Worm (Caenorhabditis elegans) whole organism, L4 larva: ENCODE data around the gene tric-1B.2.

Experiments used
- F26F4.8 ChIP-seq: fragments of 200-800 bp; sonication (Bioruptor generic); conservative IDR thresholded peaks from 2 replicates; pipeline ENCODE4 v1.3.6; 2022; ENCODE audit warnings: missing genetic modification characterization, missing compliant biosample characterization
- Y105C5A.15 ChIP-seq: fragments of 200-800 bp; sonication (Bioruptor generic); IDR thresholded peaks from 2 replicates; pipeline ENCODE4 v1.3.6; 2022; ENCODE audit warnings: missing genetic modification characterization, missing compliant biosample characterization
- arid-1 ChIP-seq: fragments of 200-800 bp; sonication (Bioruptor generic); conservative IDR thresholded peaks from 2 replicates; pipeline ENCODE4 v1.3.6; 2022; ENCODE audit warnings: missing genetic modification reagents, missing genetic modification characterization, missing compliant biosample characterization
- ceh-82 ChIP-seq: sonication (generic microtip); optimal IDR thresholded peaks from 2 replicates; lab custom pipeline; 2017; ENCODE audit warnings: missing biosample characterization, missing genetic modification characterization
- daf-12 ChIP-seq: fragments of 150-350 bp; optimal IDR thresholded peaks from 2 replicates; lab custom pipeline; 2014; ENCODE audit warnings: missing biosample characterization, missing genetic modification reagents, missing genetic modification characterization
- egl-43 ChIP-seq: fragments of 200-800 bp; sonication (Bioruptor generic); IDR thresholded peaks from 2 replicates; pipeline ENCODE4 v1.3.6; 2022; ENCODE audit warnings: missing genetic modification reagents, missing genetic modification characterization, missing compliant biosample characterization
- lin-38 ChIP-seq: fragments of 200-800 bp; sonication (Bioruptor generic); IDR thresholded peaks from 2 replicates; pipeline ENCODE4 v1.3.6; 2022; ENCODE audit warnings: missing genetic modification reagents, missing genetic modification characterization, missing compliant biosample characterization
- nhr-11 ChIP-seq: fragments of 150-350 bp; optimal IDR thresholded peaks from 2 replicates; lab custom pipeline; 2014; ENCODE audit warnings: missing biosample characterization, missing genetic modification characterization
- tra-1 ChIP-seq: fragments of 200-800 bp; sonication (Bioruptor generic); IDR thresholded peaks from 2 replicates; pipeline ENCODE4 v1.3.6; 2022; ENCODE audit warnings: missing genetic modification reagents, missing genetic modification characterization, missing compliant biosample characterization
- unc-130 ChIP-seq: sonication (generic microtip); optimal IDR thresholded peaks from 2 replicates; lab custom pipeline; 2016; ENCODE audit warnings: missing genetic modification reagents, missing genetic modification characterization, missing compliant biosample characterization
- unc-39 ChIP-seq: sonication (generic microtip); optimal IDR thresholded peaks from 2 replicates; lab custom pipeline; 2017; ENCODE audit warnings: missing biosample characterization, missing genetic modification characterization
- vab-7 ChIP-seq: fragments of 200-800 bp; sonication (Bioruptor generic); IDR thresholded peaks from 2 replicates; pipeline ENCODE4 v1.3.6; 2022; ENCODE audit warnings: missing genetic modification reagents, missing genetic modification characterization, missing compliant biosample characterization

- TF ChIP-seq egl-43 (GFP tag; lab: Robert Waterston, UW) (no peak), ceh-82 (tag; lab: Kevin White, UChicago) (no peak), F26F4.8 (GFP tag; lab: Robert Waterston, UW) (no peak), vab-7 (no peak), lin-38 (GFP tag; lab: Robert Waterston, UW) (no peak), unc-130 (GFP tag; lab: Kevin White, UChicago) (no peak), arid-1 (GFP tag; lab: Robert Waterston, UW) (0 out of 2 replicates have a peak, but pooled peaks have one; percentile 12), Y105C5A.15 (GFP tag; lab: Robert Waterston, UW) (peak; percentile 69; the same call in 1 of the 2 replicates), nhr-11 (tag; lab: Kevin White, UChicago) (no peak), daf-12 (tag; lab: Kevin White, UChicago) (no peak), unc-39 (no peak), tra-1 (no peak)
Measured at ce11 chrII:12242551-12242950, 36.6 kb downstream of the tric-1B.2 start, which contains the start of gene Y57A10A.24.
